Worm (Caenorhabditis elegans): Measurements from ENCODE around the gene clp-9.

Gene clp-9

ce11 chrV:9835945-9836344, 49.8 kb downstream of the clp-9 start, which contains the start of gene sru-38:
Gene sru-38 (minus strand): TSS chrV:9836045.
- TF ChIP-seq unc-62 (GFP tag; optimal IDR thresholded peaks at IDR 0.05): no peak

ce11 chrV:9833900-9834299, 51.9 kb downstream of the clp-9 start, which contains the start of gene sru-40:
Gene sru-40 (minus strand): TSS chrV:9834000.
- no peak for TF ChIP-seq unc-62 (GFP tag; optimal IDR thresholded peaks at IDR 0.05)

Measured in whole organism, dauer.